Fruit fly (Drosophila melanogaster): ENCODE results near the gene CG31109.

The CG31109 gene

dm6 chr3R:25044816-25045551, 9.5 kb downstream of the CG31109 start, which contains the start of gene 5PtaseI:
Gene 5PtaseI, minus strand, starts transcription at chr3R:25045151.
- no peak for TF ChIP-seq Myc (optimal IDR thresholded peaks at IDR 0.05)
- no peak for TF ChIP-seq h (optimal IDR thresholded peaks at IDR 0.05)
- TF ChIP-seq ttk (optimal IDR thresholded peaks at IDR 0.05), result no peak
- no peak for TF ChIP-seq insv (optimal IDR thresholded peaks at IDR 0.05)
- TF ChIP-seq Sin3A (optimal IDR thresholded peaks at IDR 0.05), result no peak
- TF ChIP-seq psq (optimal IDR thresholded peaks at IDR 0.05), result no peak

dm6 chr3R:25039028-25039476, 15.4 kb downstream of the CG31109 start, which contains the start of the genes Ythdf and bai:
Gene Ythdf, minus strand, starts transcription at chr3R:25039249.
Gene bai, plus strand, starts transcription at chr3R:25039374.
- no peak for TF ChIP-seq Sin3A (optimal IDR thresholded peaks at IDR 0.05)
- no peak for TF ChIP-seq insv (optimal IDR thresholded peaks at IDR 0.05)
- TF ChIP-seq Myc (optimal IDR thresholded peaks at IDR 0.05), result no peak
- TF ChIP-seq h (optimal IDR thresholded peaks at IDR 0.05), result no peak
- TF ChIP-seq psq (optimal IDR thresholded peaks at IDR 0.05), result no peak
- TF ChIP-seq ttk (optimal IDR thresholded peaks at IDR 0.05), result no peak

DNA sequence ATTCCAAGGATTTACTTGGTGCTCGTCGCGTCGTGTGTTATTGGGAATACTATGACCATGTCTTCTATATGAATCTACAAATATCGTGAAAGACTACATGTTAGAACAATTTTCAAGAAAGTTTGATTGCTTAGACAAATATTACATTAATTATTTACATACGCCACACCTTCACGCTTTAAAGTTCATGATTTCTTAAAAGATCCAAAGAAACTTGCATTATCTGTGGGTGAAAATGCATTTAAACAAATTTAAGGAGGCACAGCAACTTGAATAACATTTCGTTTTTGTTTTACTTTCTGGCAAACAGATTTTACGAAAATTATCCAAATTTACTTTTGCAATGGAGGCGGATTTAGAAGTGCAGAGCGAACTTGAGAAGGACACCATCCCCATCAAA, 17.8 kb downstream of the CG31109 start, which contains the start of gene CG31115:
TSS of gene CG31115 (plus strand) at position 301 of the 400 bp plus-strand sequence.
- TF ChIP-seq ttk (optimal IDR thresholded peaks at IDR 0.05) (no peak), insv (optimal IDR thresholded peaks at IDR 0.05) (no peak), h (optimal IDR thresholded peaks at IDR 0.05) (no peak), Sin3A (optimal IDR thresholded peaks at IDR 0.05) (no peak), Myc (optimal IDR thresholded peaks at IDR 0.05) (no peak), psq (optimal IDR thresholded peaks at IDR 0.05) (no peak)

dm6 chr3R:25033142-25033586, 21.3 kb downstream of the CG31109 start, which contains the start of gene Smg6:
Gene Smg6, minus strand, starts transcription at chr3R:25033465.
- TF ChIP-seq ttk (optimal IDR thresholded peaks at IDR 0.05) (no peak), Myc (optimal IDR thresholded peaks at IDR 0.05) (no peak), h (optimal IDR thresholded peaks at IDR 0.05) (no peak), insv (optimal IDR thresholded peaks at IDR 0.05) (no peak)

DNA sequence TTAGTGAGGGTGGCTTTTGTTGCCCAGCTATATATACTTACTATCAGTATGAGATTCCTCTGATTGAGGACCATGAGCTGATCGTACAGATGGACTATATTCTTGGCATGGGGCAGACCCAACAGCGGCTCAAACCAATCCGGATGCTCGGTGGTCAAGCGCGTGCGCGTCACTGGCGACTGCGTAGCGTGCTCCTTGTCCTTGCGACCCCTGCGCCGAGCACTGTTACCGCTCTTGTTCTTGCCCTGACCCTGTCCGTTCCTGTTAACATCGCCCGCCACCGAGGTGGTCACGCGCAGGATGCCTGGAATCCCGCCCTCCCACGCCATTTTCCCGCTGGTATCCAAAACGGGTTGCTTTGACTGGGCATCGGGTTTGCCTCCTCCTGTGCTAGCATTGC, 21.8 kb downstream of the CG31109 start:
- TF ChIP-seq h (optimal IDR thresholded peaks at IDR 0.05) (no peak), psq (optimal IDR thresholded peaks at IDR 0.05) (no peak), Sin3A (optimal IDR thresholded peaks at IDR 0.05) (no peak), Myc (optimal IDR thresholded peaks at IDR 0.05) (no peak), ttk (optimal IDR thresholded peaks at IDR 0.05) (no peak), insv (optimal IDR thresholded peaks at IDR 0.05) (no peak)

DNA sequence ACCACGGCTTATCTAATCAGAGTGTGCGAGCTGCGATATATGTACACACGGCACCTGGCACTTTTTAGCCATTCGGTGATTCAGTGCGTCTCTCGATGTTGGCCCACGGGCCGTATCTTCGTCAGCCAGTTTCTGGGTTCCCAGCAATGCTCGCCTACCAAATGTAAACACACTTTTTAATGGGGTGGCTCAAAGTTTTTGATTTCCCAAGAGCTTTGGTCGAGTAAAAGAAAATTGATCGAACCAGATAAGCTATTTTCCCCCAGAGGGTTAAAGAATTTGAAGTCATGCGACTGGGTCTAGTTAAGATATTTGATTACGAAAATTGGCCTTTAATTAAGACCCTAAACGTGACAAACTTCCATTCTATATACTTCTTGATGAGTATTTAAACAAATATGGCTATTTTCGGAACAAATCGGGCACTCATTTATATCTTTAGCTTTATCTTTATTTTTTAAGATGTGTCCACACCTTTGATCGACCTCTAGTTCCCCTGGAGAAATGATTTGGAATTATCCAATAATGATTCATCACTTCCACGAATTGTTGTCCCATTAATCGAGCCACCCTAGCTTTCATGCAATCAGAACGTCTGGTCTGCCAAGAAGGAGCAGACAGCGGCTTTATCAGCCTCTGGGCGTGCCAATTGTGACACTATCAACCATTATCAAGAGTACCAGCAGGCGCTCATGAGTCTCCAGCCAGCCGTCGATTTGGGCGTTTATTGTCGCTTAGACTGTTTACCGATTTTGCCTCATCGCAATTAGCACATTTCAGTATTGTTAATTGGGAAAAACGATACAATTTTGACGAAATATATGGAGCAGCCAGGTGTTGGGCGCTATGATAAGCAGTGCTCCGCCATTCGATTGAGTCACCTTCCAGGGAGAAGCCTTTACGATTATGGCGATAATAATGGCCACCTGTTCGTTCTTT, 26.9 kb downstream of the CG31109 start:
- no peak for TF ChIP-seq ttk (optimal IDR thresholded peaks at IDR 0.05)
- TF ChIP-seq Sin3A (optimal IDR thresholded peaks at IDR 0.05), result no peak
- TF ChIP-seq h (optimal IDR thresholded peaks at IDR 0.05), result no peak
- no peak for TF ChIP-seq Myc (optimal IDR thresholded peaks at IDR 0.05)
- no peak for TF ChIP-seq insv (optimal IDR thresholded peaks at IDR 0.05)
- TF ChIP-seq psq (optimal IDR thresholded peaks at IDR 0.05), result no peak

DNA sequence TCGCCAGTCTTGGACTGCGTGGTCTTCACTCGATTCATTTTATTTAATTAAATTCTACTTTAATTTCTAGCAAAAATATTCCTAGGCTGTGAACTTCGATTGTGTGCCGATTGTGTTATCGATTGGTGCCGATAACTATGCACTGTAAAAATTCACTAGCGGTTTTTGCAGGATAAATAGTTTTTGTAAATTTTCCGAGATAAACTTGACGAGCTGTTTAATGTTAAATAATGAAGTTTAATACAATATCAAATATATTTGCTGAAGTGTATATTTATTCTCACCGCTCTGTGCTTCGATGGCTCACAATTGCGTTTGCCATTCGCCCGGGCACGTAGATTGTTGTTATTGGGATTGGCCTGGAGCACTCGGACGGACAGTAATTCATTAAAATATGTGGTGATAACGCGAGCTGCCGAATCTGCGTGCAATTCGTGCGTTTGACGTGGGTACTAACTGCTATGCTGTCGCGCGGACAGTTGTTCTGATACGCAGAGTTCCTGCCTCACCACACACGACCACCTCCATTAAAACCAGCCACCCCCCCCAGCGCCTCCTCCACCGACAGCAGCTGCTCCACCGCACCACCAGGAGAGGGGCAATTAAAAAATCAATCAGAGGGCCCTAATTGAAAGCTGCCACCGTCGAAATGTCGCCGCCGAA, 29.4 kb downstream of the CG31109 start, which contains the start of the genes EMC6 and Hr96:
TSS of gene EMC6 (minus strand) at position 123 of the 663 bp plus-strand sequence.
TSS of gene Hr96 (plus strand) at position 341 of the 663 bp plus-strand sequence.
- no peak for TF ChIP-seq insv (optimal IDR thresholded peaks at IDR 0.05)
- no peak for TF ChIP-seq ttk (optimal IDR thresholded peaks at IDR 0.05)
- TF ChIP-seq h (optimal IDR thresholded peaks at IDR 0.05), result no peak
- TF ChIP-seq Myc (optimal IDR thresholded peaks at IDR 0.05), result no peak
- TF ChIP-seq Sin3A (optimal IDR thresholded peaks at IDR 0.05), result no peak
- TF ChIP-seq psq (optimal IDR thresholded peaks at IDR 0.05), result no peak

DNA sequence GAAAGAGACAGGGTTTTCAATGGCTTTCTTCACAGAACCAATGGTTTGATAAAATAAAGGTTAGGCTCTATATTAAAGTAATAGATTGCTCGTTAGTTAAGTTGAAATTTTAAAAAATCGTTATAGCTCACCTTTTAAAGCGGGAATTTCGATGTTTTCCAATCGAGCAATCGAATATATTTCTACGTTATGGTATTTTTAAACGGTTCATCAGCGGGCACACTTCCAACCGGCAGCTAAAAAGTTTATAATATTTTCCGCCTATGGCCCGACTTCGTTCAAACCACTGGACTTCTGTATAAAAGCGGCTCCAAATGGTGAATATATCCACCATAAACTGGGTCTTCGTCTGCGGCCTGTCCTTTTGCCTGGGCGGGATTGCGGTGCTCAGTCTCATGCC, 31.4 kb downstream of the CG31109 start, which contains the start of gene beta4GalT7:
TSS of gene beta4GalT7 (plus strand) at position 201 of the 400 bp plus-strand sequence.
- no peak for TF ChIP-seq insv (optimal IDR thresholded peaks at IDR 0.05)
- TF ChIP-seq psq (optimal IDR thresholded peaks at IDR 0.05), result no peak
- no peak for TF ChIP-seq Sin3A (optimal IDR thresholded peaks at IDR 0.05)
- TF ChIP-seq h (optimal IDR thresholded peaks at IDR 0.05), result no peak
- no peak for TF ChIP-seq ttk (optimal IDR thresholded peaks at IDR 0.05)
- no peak for TF ChIP-seq Myc (optimal IDR thresholded peaks at IDR 0.05)

dm6 chr3R:25012016-25012415, 42.4 kb downstream of the CG31109 start:
- no peak for TF ChIP-seq Sin3A (optimal IDR thresholded peaks at IDR 0.05)
- no peak for TF ChIP-seq Myc (optimal IDR thresholded peaks at IDR 0.05)
- TF ChIP-seq psq (optimal IDR thresholded peaks at IDR 0.05), result no peak
- TF ChIP-seq ttk (optimal IDR thresholded peaks at IDR 0.05), result no peak
- TF ChIP-seq insv (optimal IDR thresholded peaks at IDR 0.05), result no peak
- no peak for TF ChIP-seq h (optimal IDR thresholded peaks at IDR 0.05)

DNA sequence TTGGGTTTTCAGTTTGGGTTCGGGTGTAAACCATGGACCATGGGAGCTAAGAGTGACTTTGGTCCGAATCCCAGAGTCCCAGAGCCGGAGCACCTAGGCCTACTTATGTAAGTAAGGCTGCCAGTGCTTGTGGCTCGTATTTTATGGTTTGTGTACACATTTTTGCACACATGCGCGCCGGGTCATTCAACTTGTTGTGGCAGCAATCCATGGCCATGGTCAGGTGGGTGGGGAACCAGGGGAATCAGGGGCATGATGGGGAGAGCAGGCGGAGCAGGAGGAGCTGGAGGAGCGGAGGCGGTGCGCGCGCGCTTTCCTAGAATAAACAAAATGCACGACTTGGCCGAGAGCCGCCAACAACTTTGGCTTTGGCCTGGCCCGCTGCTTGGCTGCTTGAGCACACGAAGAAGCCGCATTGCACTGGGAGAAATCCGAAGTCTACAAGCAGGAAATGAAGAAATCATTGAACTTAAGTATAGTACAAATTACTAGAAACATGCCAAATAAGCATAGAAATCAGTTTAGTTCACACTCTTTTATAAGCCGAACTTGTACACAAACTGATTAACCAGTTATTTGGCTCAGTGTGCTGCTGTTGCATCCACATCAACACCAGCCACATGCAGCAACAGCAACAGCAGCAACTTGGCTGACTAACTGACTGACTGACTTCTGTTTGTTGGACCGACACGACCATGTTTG, 44.6 kb downstream of the CG31109 start:
- TF ChIP-seq insv (optimal IDR thresholded peaks at IDR 0.05), result no peak
- TF ChIP-seq psq (optimal IDR thresholded peaks at IDR 0.05), result no peak
- TF ChIP-seq Sin3A (optimal IDR thresholded peaks at IDR 0.05), result no peak
- no peak for TF ChIP-seq ttk (optimal IDR thresholded peaks at IDR 0.05)
- TF ChIP-seq h (optimal IDR thresholded peaks at IDR 0.05), result no peak
- TF ChIP-seq Myc (optimal IDR thresholded peaks at IDR 0.05), result no peak
